Worm (Caenorhabditis elegans): ENCODE results near the gene prx-6.

prx-6 gene

ce11 chrV:4737727-4738126 lies 17.8 kb upstream of the prx-6 start, which contains the start of gene F39G3.2:
Gene F39G3.2 (plus strand): TSS chrV:4737831.
- TF ChIP-seq nhr-23 (tag; optimal IDR thresholded peaks at IDR 0.05) (no peak), C34F6.9 (tag; optimal IDR thresholded peaks at IDR 0.05) (no peak), fos-1 (tag; optimal IDR thresholded peaks at IDR 0.05) (peak; percentile 96), ama-1 (optimal IDR thresholded peaks at IDR 0.05) (no peak)

- TF ChIP-seq unc-62 (GFP tag; optimal IDR thresholded peaks at IDR 0.05) (no peak), sem-4 (tag; optimal IDR thresholded peaks at IDR 0.05) (no peak)
Observed at ce11 chrV:4734608-4735007, 14.7 kb upstream of the prx-6 start.

- no peak for TF ChIP-seq Y55F3AM.14 (GFP tag; optimal IDR thresholded peaks at IDR 0.05)
- TF ChIP-seq lin-13 (GFP tag; optimal IDR thresholded peaks at IDR 0.05), result no peak
Observed at ce11 chrV:4733952-4734351, 14.1 kb upstream of the prx-6 start.

- peak; percentile 58 for TF ChIP-seq F13H6.1 (tag; optimal IDR thresholded peaks at IDR 0.05)
- TF ChIP-seq skn-1 (tag; optimal IDR thresholded peaks at IDR 0.05), result peak; percentile 12
- TF ChIP-seq peb-1 (tag; optimal IDR thresholded peaks at IDR 0.05), result no peak
- no peak for TF ChIP-seq unc-62 (GFP tag; optimal IDR thresholded peaks at IDR 0.05)
- no peak for TF ChIP-seq ztf-1 (GFP tag; conservative IDR thresholded peaks at IDR 0.05)
- TF ChIP-seq elt-3 (tag; optimal IDR thresholded peaks at IDR 0.05), result no peak
- TF ChIP-seq Y55F3AM.14 (GFP tag; optimal IDR thresholded peaks at IDR 0.05), result no peak
- peak; percentile 48 for TF ChIP-seq sem-4 (tag; optimal IDR thresholded peaks at IDR 0.05)
- TF ChIP-seq nhr-12 (tag; optimal IDR thresholded peaks at IDR 0.05), result no peak
- no peak for TF ChIP-seq snpc-4 (tag; optimal IDR thresholded peaks at IDR 0.05)
- TF ChIP-seq fos-1 (tag; optimal IDR thresholded peaks at IDR 0.05), result peak; percentile 30
- peak; percentile 38 for TF ChIP-seq nhr-129 (tag; optimal IDR thresholded peaks at IDR 0.05)
- TF ChIP-seq ama-1 (optimal IDR thresholded peaks at IDR 0.05), result peak; percentile 3
- TF ChIP-seq dmd-4 (tag; optimal IDR thresholded peaks at IDR 0.05), result no peak
- TF ChIP-seq ztf-11 (tag; optimal IDR thresholded peaks at IDR 0.05), result no peak
- TF ChIP-seq lsy-2 (tag; optimal IDR thresholded peaks at IDR 0.05), result peak in 1 of 2 experiments; percentile 67
- TF ChIP-seq mab-5 (tag; optimal IDR thresholded peaks at IDR 0.05), result peak; percentile 71
- no peak for TF ChIP-seq ceh-82 (tag; optimal IDR thresholded peaks at IDR 0.05)
- TF ChIP-seq nhr-11 (tag; optimal IDR thresholded peaks at IDR 0.05), result no peak
- no peak for TF ChIP-seq nhr-23 (tag; optimal IDR thresholded peaks at IDR 0.05)
- TF ChIP-seq mdl-1 (tag; optimal IDR thresholded peaks at IDR 0.05), result no peak
- TF ChIP-seq nhr-25 (tag; optimal IDR thresholded peaks at IDR 0.05), result peak; percentile 54
- TF ChIP-seq ZK546.5 (tag; optimal IDR thresholded peaks at IDR 0.05), result no peak
- peak; percentile 73 for TF ChIP-seq unc-55 (GFP tag; optimal IDR thresholded peaks at IDR 0.05)
- TF ChIP-seq R02D3.7 (tag; optimal IDR thresholded peaks at IDR 0.05), result no peak
- peak; percentile 42 for TF ChIP-seq crh-2 (tag; optimal IDR thresholded peaks at IDR 0.05)
- TF ChIP-seq blmp-1 (tag; optimal IDR thresholded peaks at IDR 0.05; ENCODE audit: insufficient read depth), result no peak
- TF ChIP-seq gmeb-1 (tag; optimal IDR thresholded peaks at IDR 0.05), result peak; percentile 69
- no peak for TF ChIP-seq mbf-1 (tag; optimal IDR thresholded peaks at IDR 0.05)
- TF ChIP-seq sma-9 (GFP tag; optimal IDR thresholded peaks at IDR 0.05), result peak; percentile 51
- no peak for TF ChIP-seq sma-9 (tag; optimal IDR thresholded peaks at IDR 0.05)
- no peak for TF ChIP-seq egl-27 (tag; optimal IDR thresholded peaks at IDR 0.05)
- TF ChIP-seq nhr-10 (tag; optimal IDR thresholded peaks at IDR 0.05), result no peak
- peak; percentile 59 for TF ChIP-seq lin-13 (GFP tag; optimal IDR thresholded peaks at IDR 0.05)
- no peak for TF ChIP-seq nhr-237 (tag; optimal IDR thresholded peaks at IDR 0.05)
- TF ChIP-seq C34F6.9 (tag; optimal IDR thresholded peaks at IDR 0.05), result peak; percentile 60
- TF ChIP-seq nhr-6 (tag; optimal IDR thresholded peaks at IDR 0.05), result no peak
- TF ChIP-seq sma-3 (GFP tag; optimal IDR thresholded peaks at IDR 0.05), result peak; percentile 40
- no peak for TF ChIP-seq aly-2 (tag; optimal IDR thresholded peaks at IDR 0.05)
- TF ChIP-seq lin-11 (tag; optimal IDR thresholded peaks at IDR 0.05), result peak; percentile 47
- no peak for TF ChIP-seq zag-1 (tag; optimal IDR thresholded peaks at IDR 0.05)
- no peak for TF ChIP-seq ceh-16 (tag; optimal IDR thresholded peaks at IDR 0.05)
- TF ChIP-seq elt-1 (tag; optimal IDR thresholded peaks at IDR 0.05), result no peak
- TF ChIP-seq nhr-77 (tag; optimal IDR thresholded peaks at IDR 0.05), result no peak
- no peak for TF ChIP-seq lin-39 (tag; optimal IDR thresholded peaks at IDR 0.05)
- no peak for TF ChIP-seq unc-39 (tag; optimal IDR thresholded peaks at IDR 0.05)
- no peak for TF ChIP-seq ztf-4 (tag; optimal IDR thresholded peaks at IDR 0.05)
Observed at ce11 chrV:4731154-4731961, 11.5 kb upstream of the prx-6 start, which contains the start of gene F39G3.3. Gene F39G3.3 (plus strand): TSS chrV:4731911.
